Fruit fly (Drosophila melanogaster) whole organism, embryonic: ENCODE data around the gene CG18749.

Experiments used
- ATbp ChIP-seq: fragments of 200-800 bp; sonication (Bioruptor generic); optimal IDR thresholded peaks from 2 replicates; lab custom pipeline; 2017; ENCODE audit warnings: missing biosample characterization, mild to moderate bottlenecking, missing genetic modification characterization, missing genetic modification reagents
- Asciz ChIP-seq: fragments of 200-800 bp; sonication (Bioruptor generic); optimal IDR thresholded peaks from 2 replicates; lab custom pipeline; 2017; ENCODE audit warnings: missing biosample characterization, mild to moderate bottlenecking, missing genetic modification characterization, missing genetic modification reagents
- B-H1 ChIP-seq: fragments of 200-800 bp; sonication (Bioruptor generic); IDR thresholded peaks from 3 replicates; pipeline ENCODE4 v1.3.6; 2022; ENCODE audit warnings: missing biosample characterization, missing genetic modification characterization
- Blimp-1 ChIP-seq: fragments of 200-800 bp; sonication (Bioruptor generic); optimal IDR thresholded peaks from 3 replicates; lab custom pipeline; 2018; ENCODE audit warnings: missing biosample characterization, missing genetic modification characterization, mild to moderate bottlenecking, moderate library complexity, missing genetic modification reagents
- CG10274 ChIP-seq: fragments of 200-800 bp; sonication (Bioruptor generic); optimal IDR thresholded peaks from 3 replicates; lab custom pipeline; 2017; ENCODE audit warnings: missing biosample characterization, mild to moderate bottlenecking, missing genetic modification characterization
- CG10321 ChIP-seq: fragments of 200-800 bp; sonication (Bioruptor generic); IDR thresholded peaks from 2 replicates; pipeline ENCODE4 v1.3.6; 2022; ENCODE audit warnings: missing biosample characterization, missing genetic modification characterization
- CG10979 ChIP-seq: fragments of 200-800 bp; sonication (Bioruptor generic); optimal IDR thresholded peaks from 2 replicates; lab custom pipeline; 2018; ENCODE audit warnings: missing biosample characterization, mild to moderate bottlenecking, missing genetic modification characterization, moderate library complexity
- CG11093 ChIP-seq: fragments of 200-800 bp; sonication (Bioruptor generic); IDR thresholded peaks from 3 replicates; pipeline ENCODE4 v1.3.6; 2022; ENCODE audit warnings: missing biosample characterization, missing genetic modification characterization
- CG11456 ChIP-seq: fragments of 200-800 bp; sonication (Bioruptor generic); IDR thresholded peaks from 3 replicates; pipeline ENCODE4 v1.3.6; 2022; ENCODE audit warnings: missing biosample characterization, missing genetic modification characterization
- CG11695 ChIP-seq: fragments of 200-800 bp; sonication (Bioruptor generic); IDR thresholded peaks from 3 replicates; pipeline ENCODE4 v1.3.6; 2022; ENCODE audit warnings: missing biosample characterization, missing genetic modification characterization
- CG11696 ChIP-seq: fragments of 200-800 bp; sonication (Bioruptor generic); IDR thresholded peaks from 2 replicates; pipeline ENCODE4 v1.3.6; 2022; ENCODE audit warnings: missing biosample characterization, missing genetic modification characterization
- CG11723 ChIP-seq: fragments of 200-800 bp; sonication (Bioruptor generic); optimal IDR thresholded peaks from 2 replicates; lab custom pipeline; 2017; ENCODE audit warnings: missing biosample characterization, mild to moderate bottlenecking, missing genetic modification characterization
- CG12104 ChIP-seq: fragments of 200-800 bp; sonication (Bioruptor generic); optimal IDR thresholded peaks from 3 replicates; lab custom pipeline; 2016; ENCODE audit warnings: missing biosample characterization, missing genetic modification characterization
- CG12391 ChIP-seq: fragments of 200-800 bp; sonication (Bioruptor generic); optimal IDR thresholded peaks from 3 replicates; lab custom pipeline; 2018; ENCODE audit warnings: missing biosample characterization, mild to moderate bottlenecking, missing genetic modification characterization, moderate library complexity
- CG13123 ChIP-seq: fragments of 200-800 bp; sonication (Bioruptor generic); optimal IDR thresholded peaks from 2 replicates; lab custom pipeline; 2016; ENCODE audit warnings: missing biosample characterization, missing genetic modification characterization
- CG15601 ChIP-seq: fragments of 200-800 bp; sonication (Bioruptor generic); optimal IDR thresholded peaks from 3 replicates; lab custom pipeline; 2019; ENCODE audit warnings: missing biosample characterization, mild to moderate bottlenecking, missing genetic modification characterization, moderate library complexity
- CG18599 ChIP-seq: fragments of 200-800 bp; sonication (Bioruptor generic); optimal IDR thresholded peaks from 3 replicates; lab custom pipeline; 2017; ENCODE audit warnings: missing biosample characterization, missing genetic modification characterization, mild to moderate bottlenecking, moderate library complexity, missing genetic modification reagents
- CG2199 ChIP-seq: fragments of 200-800 bp; sonication (Bioruptor generic); IDR thresholded peaks from 3 replicates; pipeline ENCODE4 v1.3.6; 2022; ENCODE audit warnings: missing biosample characterization, missing genetic modification characterization
- CG43689 ChIP-seq: fragments of 200-800 bp; sonication (Bioruptor generic); IDR thresholded peaks from 2 replicates; pipeline ENCODE4 v1.3.6; 2022; ENCODE audit warnings: missing biosample characterization, missing genetic modification characterization
- CG6813 ChIP-seq: fragments of 200-800 bp; sonication (Bioruptor generic); optimal IDR thresholded peaks from 2 replicates; lab custom pipeline; 2017; ENCODE audit warnings: missing biosample characterization, missing genetic modification characterization, mild to moderate bottlenecking, moderate library complexity, missing genetic modification reagents
- CG7556 ChIP-seq: fragments of 200-800 bp; sonication (Bioruptor generic); optimal IDR thresholded peaks from 2 replicates; lab custom pipeline; 2017; ENCODE audit warnings: missing biosample characterization, mild to moderate bottlenecking, missing genetic modification characterization
- Dbx ChIP-seq: fragments of 200-800 bp; sonication (Bioruptor generic); IDR thresholded peaks from 3 replicates; pipeline ENCODE4 v1.3.6; 2022; ENCODE audit warnings: missing biosample characterization, missing genetic modification characterization
- Dip2 ChIP-seq: fragments of 200-800 bp; sonication (Bioruptor generic); IDR thresholded peaks from 2 replicates; pipeline ENCODE4 v1.3.6; 2022; ENCODE audit warnings: missing biosample characterization, missing genetic modification characterization
- Hey ChIP-seq: fragments of 200-800 bp; sonication (Bioruptor generic); optimal IDR thresholded peaks from 3 replicates; lab custom pipeline; 2018; ENCODE audit warnings: missing biosample characterization, mild to moderate bottlenecking, missing genetic modification characterization
- Jarid2 ChIP-seq: fragments of 200-800 bp; sonication (Bioruptor generic); optimal IDR thresholded peaks from 3 replicates; lab custom pipeline; 2017; ENCODE audit warnings: mild to moderate bottlenecking, missing biosample characterization, missing genetic modification reagents, missing genetic modification characterization
- Mad ChIP-seq: fragments of 200-800 bp; sonication (Bioruptor generic); optimal IDR thresholded peaks from 2 replicates; lab custom pipeline; 2016; ENCODE audit warnings: missing biosample characterization, missing genetic modification characterization
- Med ChIP-seq: fragments of 200-800 bp; sonication (Bioruptor generic); peaks from one replicate; lab custom pipeline; 2016; ENCODE audit warnings: missing biosample characterization, missing genetic modification characterization, mild to moderate bottlenecking, inconsistent platforms, moderate library complexity
- NC2β ChIP-seq: fragments of 200-800 bp; sonication (Bioruptor generic); optimal IDR thresholded peaks from 2 replicates; lab custom pipeline; 2016; ENCODE audit warnings: missing biosample characterization, missing genetic modification characterization
- NK7.1 ChIP-seq: fragments of 200-800 bp; sonication (Bioruptor generic); optimal IDR thresholded peaks from 3 replicates; lab custom pipeline; 2016; ENCODE audit warnings: missing biosample characterization, missing genetic modification characterization
- Neu2 ChIP-seq: fragments of 200-800 bp; sonication (Bioruptor generic); optimal IDR thresholded peaks from 3 replicates; lab custom pipeline; 2016; ENCODE audit warnings: missing biosample characterization, missing genetic modification characterization, borderline replicate concordance
- Nf-YA ChIP-seq: fragments of 200-800 bp; sonication (Bioruptor generic); IDR thresholded peaks from 2 replicates; pipeline ENCODE4 v1.3.6; 2022; ENCODE audit warnings: missing biosample characterization, missing genetic modification characterization
- NfI ChIP-seq: fragments of 200-800 bp; sonication (Bioruptor generic); optimal IDR thresholded peaks from 3 replicates; lab custom pipeline; 2018; ENCODE audit warnings: missing biosample characterization, mild to moderate bottlenecking, missing genetic modification characterization, moderate library complexity
- Scr ChIP-seq: fragments of 200-800 bp; sonication (Bioruptor generic); IDR thresholded peaks from 2 replicates; pipeline ENCODE4 v1.3.6; 2022; ENCODE audit warnings: missing biosample characterization, missing genetic modification characterization; ENCODE audit not compliant: partially characterized antibody
- Spps ChIP-seq: fragments of 200-800 bp; sonication (Bioruptor generic); optimal IDR thresholded peaks from 2 replicates; lab custom pipeline; 2018; ENCODE audit warnings: missing biosample characterization, mild to moderate bottlenecking, missing genetic modification characterization
- Sry-β ChIP-seq: fragments of 200-800 bp; sonication (Bioruptor generic); optimal IDR thresholded peaks from 2 replicates; lab custom pipeline; 2018; ENCODE audit warnings: missing biosample characterization, mild to moderate bottlenecking, missing genetic modification characterization, moderate library complexity
- ap ChIP-seq: fragments of 200-800 bp; sonication (Bioruptor generic); IDR thresholded peaks from 2 replicates; pipeline ENCODE4 v1.3.6; 2022; ENCODE audit warnings: missing biosample characterization, missing genetic modification characterization
- cad ChIP-seq: fragments of >200 bp; optimal IDR thresholded peaks from 2 replicates; lab custom pipeline; 2017; ENCODE audit warnings: missing biosample characterization, missing genetic modification characterization
- crc ChIP-seq: fragments of 200-800 bp; sonication (Bioruptor generic); optimal IDR thresholded peaks from 2 replicates; lab custom pipeline; 2016; ENCODE audit warnings: missing biosample characterization, missing genetic modification characterization
- crol ChIP-seq: fragments of 200-800 bp; sonication (Bioruptor generic); IDR thresholded peaks from 2 replicates; pipeline ENCODE4 v1.3.6; 2022; ENCODE audit warnings: missing biosample characterization, missing genetic modification characterization
- esg ChIP-seq: fragments of 200-800 bp; sonication (Bioruptor generic); conservative IDR thresholded peaks from 2 replicates; pipeline ENCODE4 v1.3.6; 2022; ENCODE audit warnings: missing biosample characterization, missing genetic modification characterization
- eve ChIP-seq, 2 experiments: fragments of >200 bp; optimal IDR thresholded peaks; 2 replicates each; lab custom pipeline; 2017; ENCODE audit warnings: missing biosample characterization in 2 of 2, missing genetic modification characterization in 2 of 2
- gcm2 ChIP-seq: fragments of 200-800 bp; sonication (Bioruptor generic); optimal IDR thresholded peaks from 2 replicates; lab custom pipeline; 2016; ENCODE audit warnings: missing biosample characterization, missing genetic modification characterization
- gfzf ChIP-seq: fragments of 200-800 bp; sonication (Bioruptor generic); optimal IDR thresholded peaks from 2 replicates; lab custom pipeline; 2016; ENCODE audit warnings: missing biosample characterization, mild to moderate bottlenecking, missing genetic modification characterization, moderate library complexity
- gsb ChIP-seq: fragments of 200-800 bp; sonication (Bioruptor generic); IDR thresholded peaks from 2 replicates; pipeline ENCODE4 v1.3.6; 2022; ENCODE audit warnings: missing biosample characterization, missing genetic modification characterization
- kah ChIP-seq: fragments of 200-800 bp; sonication (Bioruptor generic); optimal IDR thresholded peaks from 2 replicates; lab custom pipeline; 2018; ENCODE audit warnings: missing biosample characterization, mild to moderate bottlenecking, missing genetic modification characterization
- ken ChIP-seq: fragments of 200-800 bp; sonication (Bioruptor generic); IDR thresholded peaks from 3 replicates; pipeline ENCODE4 v1.3.6; 2022; ENCODE audit warnings: missing biosample characterization, missing genetic modification characterization
- pho ChIP-seq: fragments of 200-800 bp; sonication (Bioruptor generic); optimal IDR thresholded peaks from 2 replicates; lab custom pipeline; 2016; ENCODE audit warnings: missing biosample characterization, missing genetic modification characterization
- pzg ChIP-seq: fragments of 200-800 bp; sonication (Bioruptor generic); optimal IDR thresholded peaks from 3 replicates; lab custom pipeline; 2018; ENCODE audit warnings: missing biosample characterization, mild to moderate bottlenecking, missing genetic modification characterization, moderate library complexity
- sens-2 ChIP-seq: fragments of 200-800 bp; sonication (Bioruptor generic); IDR thresholded peaks from 2 replicates; pipeline ENCODE4 v1.3.6; 2022; ENCODE audit warnings: missing biosample characterization, missing genetic modification characterization
- yki ChIP-seq: fragments of >200 bp; optimal IDR thresholded peaks from 3 replicates; lab custom pipeline; 2018
- z ChIP-seq: fragments of 200-800 bp; sonication (Bioruptor generic); IDR thresholded peaks from 3 replicates; pipeline ENCODE4 v1.3.6; 2022; ENCODE audit warnings: missing biosample characterization, missing genetic modification characterization

CG18749 gene

DNA sequence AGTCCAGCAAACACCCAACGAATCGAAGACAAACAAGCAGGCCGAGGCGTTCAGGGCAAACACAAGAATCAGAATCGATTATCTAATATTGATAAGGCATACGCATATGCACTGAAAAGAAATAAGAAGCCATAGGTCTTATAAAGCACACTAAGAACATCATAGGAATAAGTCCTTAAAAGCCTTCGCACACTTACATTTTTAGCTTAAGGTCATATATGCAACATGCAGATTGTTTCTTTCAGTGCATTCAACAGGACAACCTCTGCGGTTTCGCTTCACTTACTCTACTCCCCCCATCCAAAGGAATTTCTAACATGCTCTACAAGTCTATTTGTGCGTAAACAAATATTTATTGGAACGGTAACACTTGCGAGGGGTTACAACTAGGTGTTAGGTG, 31.3 kb upstream of the CG18749 start:
- TF ChIP-seq ap (GFP tag; lab: Robert Waterston, UW) (peak; percentile 44; the same call in 1 of the 2 replicates), CG10979 (tag; lab: Kevin White, UChicago) (peak; percentile 79), CG10321 (no peak), CG7556 (GFP tag; lab: Kevin White, UChicago) (peak; percentile 58), CG6813 (GFP tag; lab: Kevin White, UChicago) (peak; percentile 48), CG11696 (GFP tag; lab: Robert Waterston, UW) (0 out of 2 replicates have a peak, but pooled peaks have one; percentile 40), yki (lab: Kevin White, UChicago) (no peak), CG11093 (GFP tag; lab: Robert Waterston, UW) (peak; percentile 55; the same call in 2 of the 3 replicates), CG13123 (GFP tag; lab: Kevin White, UChicago) (peak; percentile 24), Scr (no peak), gcm2 (GFP tag; lab: Kevin White, UChicago) (no peak), CG10274 (GFP tag; lab: Kevin White, UChicago) (no peak), crol (GFP tag; lab: Robert Waterston, UW) (peak; percentile 49), Mad (GFP tag; lab: Kevin White, UChicago) (peak; percentile 21), Dip2 (no peak), Spps (tag; lab: Kevin White, UChicago) (peak; percentile 62), CG18599 (GFP tag; lab: Kevin White, UChicago) (peak; percentile 25), CG15601 (tag; lab: Kevin White, UChicago) (peak; percentile 66), esg (GFP tag; lab: Robert Waterston, UW) (0 out of 2 replicates have a peak, but pooled peaks have one; percentile 16), CG2199 (GFP tag; lab: Robert Waterston, UW) (0 out of 3 replicates have a peak, but pooled peaks have one; percentile 45), CG12104 (GFP tag; lab: Kevin White, UChicago) (peak; percentile 21), Neu2 (GFP tag; lab: Kevin White, UChicago) (no peak), NC2β (GFP tag; lab: Kevin White, UChicago) (peak; percentile 67), cad (GFP tag; lab: Kevin White, UChicago) (no peak), Asciz (GFP tag; lab: Kevin White, UChicago) (peak; percentile 43), gsb (GFP tag; lab: Robert Waterston, UW) (no peak), crc (GFP tag; lab: Kevin White, UChicago) (no peak), gfzf (no peak), eve (GFP tag; optimal IDR thresholded peaks at IDR 0.05; lab: Kevin White, UChicago) (no peak), sens-2 (peak; percentile 67), Nf-YA (GFP tag; lab: Robert Waterston, UW) (0 out of 2 replicates have a peak, but pooled peaks have one; percentile 51), CG43689 (GFP tag; lab: Robert Waterston, UW) (no peak), ATbp (GFP tag; lab: Kevin White, UChicago) (peak; percentile 22), Hey (tag; lab: Kevin White, UChicago) (no peak), B-H1 (GFP tag; lab: Robert Waterston, UW) (no peak), NK7.1 (GFP tag; lab: Kevin White, UChicago) (peak; percentile 28), CG11723 (GFP tag; lab: Kevin White, UChicago) (peak; percentile 51), pho (GFP tag; lab: Kevin White, UChicago) (no peak), CG12391 (tag; lab: Kevin White, UChicago) (peak; percentile 68), kah (GFP tag; lab: Kevin White, UChicago) (no peak), Jarid2 (peak; percentile 17), Dbx (GFP tag; lab: Robert Waterston, UW) (no peak), ken (0 out of 3 replicates have a peak, but pooled peaks have one; percentile 57), Med (GFP tag; lab: Kevin White, UChicago) (peak; percentile 91), CG11456 (GFP tag; lab: Robert Waterston, UW) (no peak), z (no peak; the same call in 2 of the 3 replicates), Sry-β (GFP tag; lab: Kevin White, UChicago) (peak; percentile 8), pzg (GFP tag; lab: Kevin White, UChicago) (no peak), NfI (GFP tag; lab: Kevin White, UChicago) (no peak), Blimp-1 (GFP tag; lab: Kevin White, UChicago) (peak; percentile 67), CG11695 (GFP tag; lab: Robert Waterston, UW) (peak; percentile 38; the same call in 1 of the 3 replicates)
